Worm (Caenorhabditis elegans): Measurements from ENCODE around the gene ani-2.

The ani-2 gene

DNA sequence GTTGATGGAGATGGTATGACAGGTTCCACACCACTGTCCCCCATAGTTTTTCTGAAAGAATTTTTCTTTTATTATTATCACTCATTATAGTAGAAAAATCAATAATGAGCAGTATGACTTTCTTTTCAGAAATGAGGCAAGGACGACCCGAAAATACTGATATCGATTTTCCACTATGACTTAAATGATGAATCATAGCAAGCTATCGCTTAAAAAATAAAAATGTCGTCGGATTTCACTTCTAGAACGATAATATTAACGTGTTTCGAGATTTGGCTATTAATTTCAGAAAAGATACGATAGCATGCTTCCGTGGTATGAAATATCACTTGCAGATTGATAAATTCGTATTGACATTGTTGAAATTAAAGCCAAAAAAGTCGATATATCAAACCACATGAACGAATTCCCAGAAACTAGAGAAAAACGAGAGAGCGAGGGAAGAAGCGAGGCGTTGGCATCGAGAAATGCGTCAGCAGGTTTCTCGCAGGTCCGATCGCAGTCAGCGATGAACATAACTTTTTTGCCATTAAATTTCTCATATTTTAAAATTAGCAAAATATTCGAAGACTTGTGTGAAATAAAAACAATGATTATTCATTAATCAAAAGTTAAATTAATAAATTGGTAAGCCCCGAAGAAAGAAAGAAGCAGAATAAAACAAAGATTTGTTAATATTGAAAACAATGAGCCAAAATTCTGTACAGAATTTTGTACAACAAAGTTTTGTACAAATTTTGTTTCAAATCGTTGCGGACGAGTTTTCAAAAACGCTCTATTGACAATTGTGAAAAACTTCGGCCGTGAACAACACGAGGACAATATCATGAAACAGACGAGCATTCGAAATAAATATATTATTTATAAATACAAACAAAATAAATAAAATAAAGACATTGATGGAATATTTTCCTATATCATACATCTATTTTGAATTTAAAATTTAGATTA is 9.5 kb downstream of the ani-2 start, which contains the start of gene C32D5.11:
TSS of gene C32D5.11 (minus strand) at position 51 of the 951 bp plus-strand sequence.
- TF ChIP-seq sox-2 (GFP tag; IDR thresholded peaks at IDR 0.05) (no peak), K09A11.1 (tag; optimal IDR thresholded peaks at IDR 0.05; ENCODE audit: insufficient read depth) (no peak), sdc-2 (tag; optimal IDR thresholded peaks at IDR 0.05) (no peak), ceh-14 (tag; optimal IDR thresholded peaks at IDR 0.05) (peak; percentile 36), ref-2 (tag; optimal IDR thresholded peaks at IDR 0.05) (peak; percentile 23), ceh-18 (tag; optimal IDR thresholded peaks at IDR 0.05) (peak; percentile 42), ceh-6 (GFP tag; optimal IDR thresholded peaks at IDR 0.05) (no peak), nfya-1 (tag; optimal IDR thresholded peaks at IDR 0.05) (peak; percentile 47), ahr-1 (tag; optimal IDR thresholded peaks at IDR 0.05) (no peak), C38D4.7 (GFP tag; optimal IDR thresholded peaks at IDR 0.05) (no peak), nhr-11 (tag; optimal IDR thresholded peaks at IDR 0.05) (no peak), hlh-6 (tag; optimal IDR thresholded peaks at IDR 0.05) (no peak), ztf-16 (tag; optimal IDR thresholded peaks at IDR 0.05) (no peak), ceh-31 (tag; optimal IDR thresholded peaks at IDR 0.05) (peak; percentile 25), tbx-2 (tag; optimal IDR thresholded peaks at IDR 0.05) (peak; percentile 51), pax-1 (tag; optimal IDR thresholded peaks at IDR 0.05) (peak; percentile 55), ceh-19 (GFP tag; optimal IDR thresholded peaks at IDR 0.05) (no peak), hlh-30 (tag; optimal IDR thresholded peaks at IDR 0.05; ENCODE audit: insufficient read depth) (peak; percentile 38), unc-3 (GFP tag; conservative IDR thresholded peaks at IDR 0.05) (0 out of 2 replicates have a peak, but pooled peaks have one; percentile 13), unc-3 (tag; optimal IDR thresholded peaks at IDR 0.05) (no peak), ceh-30 (tag; optimal IDR thresholded peaks at IDR 0.05) (no peak), pat-9 (tag; optimal IDR thresholded peaks at IDR 0.05) (no peak), ceh-48 (tag; optimal IDR thresholded peaks at IDR 0.05) (peak; percentile 23), lim-6 (tag; optimal IDR thresholded peaks at IDR 0.05) (no peak), elt-2 (tag; optimal IDR thresholded peaks at IDR 0.05) (peak; percentile 20), ceh-22 (tag; optimal IDR thresholded peaks at IDR 0.05) (no peak), fkh-6 (tag; optimal IDR thresholded peaks at IDR 0.05) (no peak), madf-2 (tag; optimal IDR thresholded peaks at IDR 0.05) (no peak), unc-42 (tag; optimal IDR thresholded peaks at IDR 0.05) (no peak), ceh-34 (tag; optimal IDR thresholded peaks at IDR 0.05) (peak; percentile 32), dve-1 (tag; optimal IDR thresholded peaks at IDR 0.05) (no peak), odd-2 (tag; optimal IDR thresholded peaks at IDR 0.05) (no peak)

DNA sequence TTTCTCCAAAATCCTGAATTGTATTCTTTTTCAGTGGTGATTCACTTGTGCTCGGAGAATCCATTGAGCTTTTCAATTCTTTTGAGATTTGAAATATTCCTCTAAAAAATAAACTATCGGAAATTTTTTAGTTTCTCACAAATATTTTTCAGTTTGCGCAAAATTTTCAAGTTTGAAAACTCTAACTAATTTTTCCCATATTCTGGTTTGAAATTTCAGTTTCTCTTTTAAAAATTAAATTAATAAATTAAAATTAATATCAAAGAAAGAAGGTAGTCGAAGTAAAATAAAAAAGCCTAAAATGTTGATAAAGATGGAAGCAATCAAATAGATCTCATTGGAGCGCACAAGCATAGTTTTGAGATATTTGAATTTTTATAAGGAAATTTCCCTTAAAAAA is 13.3 kb downstream of the ani-2 start, which contains the start of gene C32D5.10:
TSS of gene C32D5.10 (minus strand) at position 101 of the 400 bp plus-strand sequence.
- TF ChIP-seq ceh-34 (tag; optimal IDR thresholded peaks at IDR 0.05) (no peak), syd-9 (tag; optimal IDR thresholded peaks at IDR 0.05) (no peak), elt-4 (tag; optimal IDR thresholded peaks at IDR 0.05) (no peak), fkh-10 (GFP tag; optimal IDR thresholded peaks at IDR 0.05) (no peak), sdc-2 (tag; optimal IDR thresholded peaks at IDR 0.05) (no peak), ref-2 (tag; optimal IDR thresholded peaks at IDR 0.05) (no peak), pqm-1 (tag; optimal IDR thresholded peaks at IDR 0.05) (no peak), ceh-48 (tag; optimal IDR thresholded peaks at IDR 0.05) (no peak), fkh-6 (tag; optimal IDR thresholded peaks at IDR 0.05) (no peak), hlh-13 (GFP tag; optimal IDR thresholded peaks at IDR 0.05) (no peak), Y22D7AL.16 (tag; optimal IDR thresholded peaks at IDR 0.05) (no peak), dve-1 (tag; optimal IDR thresholded peaks at IDR 0.05) (no peak), K02D7.2 (tag; optimal IDR thresholded peaks at IDR 0.05) (no peak), F13H6.1 (tag; optimal IDR thresholded peaks at IDR 0.05) (no peak), pha-4 (tag; optimal IDR thresholded peaks at IDR 0.05) (no peak), ceh-45 (GFP tag; IDR thresholded peaks at IDR 0.05) (no peak), rnt-1 (tag; optimal IDR thresholded peaks at IDR 0.05) (no peak), sox-4 (tag; optimal IDR thresholded peaks at IDR 0.05) (no peak), ceh-19 (GFP tag; optimal IDR thresholded peaks at IDR 0.05) (no peak)

All from whole organism, late embryonic.